Fruit fly (Drosophila melanogaster): ENCODE results near the gene CG31715.

The CG31715 gene

DNA sequence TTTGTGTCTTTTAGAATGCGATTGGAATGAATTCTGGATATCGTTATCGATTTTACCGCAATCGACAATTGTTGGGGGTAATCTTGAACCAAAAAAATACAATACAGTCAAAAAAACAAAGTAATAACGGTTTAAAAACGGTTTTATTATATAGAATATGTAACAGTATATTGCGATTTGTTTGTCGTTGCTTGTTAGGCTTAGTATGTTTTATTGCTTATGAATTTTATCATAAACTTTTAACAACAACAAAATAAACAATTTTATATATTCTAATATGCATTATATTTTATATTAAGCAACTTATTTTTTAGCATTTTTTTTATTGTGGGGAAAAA is 41.6 kb upstream of the CG31715 start, which contains the start of gene CYLD (continued):
- TF ChIP-seq psq (GFP tag; optimal IDR thresholded peaks at IDR 0.05) (no peak), cato (GFP tag; optimal IDR thresholded peaks at IDR 0.05; ENCODE audit: borderline replicate concordance) (peak; percentile 19), CG30020 (tag; optimal IDR thresholded peaks at IDR 0.05) (peak; percentile 87), MTF-1 (GFP tag; optimal IDR thresholded peaks at IDR 0.05; ENCODE audit: borderline replicate concordance) (no peak), br (optimal IDR thresholded peaks at IDR 0.05) (no peak), salm (tag; optimal IDR thresholded peaks at IDR 0.05) (peak; percentile 63), CG17912 (GFP tag; optimal IDR thresholded peaks at IDR 0.05) (no peak), crp (GFP tag; optimal IDR thresholded peaks at IDR 0.05) (no peak), dimm (GFP tag; IDR thresholded peaks at IDR 0.05) (no peak), CG7963 (GFP tag; IDR thresholded peaks at IDR 0.05; ENCODE audit: partially characterized antibody) (no peak), CG31388 (GFP tag; optimal IDR thresholded peaks at IDR 0.05) (peak; percentile 19), CG7745 (tag; optimal IDR thresholded peaks at IDR 0.05) (no peak), zen (tag; optimal IDR thresholded peaks at IDR 0.05) (peak; percentile 62), cwo (GFP tag; optimal IDR thresholded peaks at IDR 0.05) (peak; percentile 70), Ada2b (GFP tag; IDR thresholded peaks at IDR 0.05) (peak; percentile 40; the same call in 1 of the 2 replicates), nau (GFP tag; optimal IDR thresholded peaks at IDR 0.05) (no peak), CG7357 (GFP tag; IDR thresholded peaks at IDR 0.05) (0 out of 3 replicates have a peak, but pooled peaks have one; percentile 18), ap (GFP tag; IDR thresholded peaks at IDR 0.05) (no peak; the same call in 1 of the 2 replicates), CG4730 (GFP tag; IDR thresholded peaks at IDR 0.05) (no peak), CG2712 (tag; optimal IDR thresholded peaks at IDR 0.05) (peak; percentile 85), Lhr (GFP tag; optimal IDR thresholded peaks at IDR 0.05) (peak; percentile 23), mld (GFP tag; IDR thresholded peaks at IDR 0.05; ENCODE audit: partially characterized antibody) (no peak), tx (GFP tag; optimal IDR thresholded peaks at IDR 0.05) (peak; percentile 25), CG10979 (tag; optimal IDR thresholded peaks at IDR 0.05) (peak; percentile 72), disco-r (GFP tag; optimal IDR thresholded peaks at IDR 0.05) (no peak), CG3847 (GFP tag; IDR thresholded peaks at IDR 0.05) (no peak), jumu (GFP tag; optimal IDR thresholded peaks at IDR 0.05) (no peak), HmgZ (tag; optimal IDR thresholded peaks at IDR 0.05) (peak; percentile 42), ci (GFP tag; IDR thresholded peaks at IDR 0.05) (peak; percentile 83; the same call in 1 of the 3 replicates), CG15601 (tag; optimal IDR thresholded peaks at IDR 0.05) (peak; percentile 70), vnd (GFP tag; IDR thresholded peaks at IDR 0.05; ENCODE audit: partially characterized antibody) (no peak), zen2 (GFP tag; IDR thresholded peaks at IDR 0.05; ENCODE audit: partially characterized antibody) (no peak), croc (GFP tag; conservative IDR thresholded peaks at IDR 0.05) (no peak), CG11093 (GFP tag; IDR thresholded peaks at IDR 0.05) (no peak), lmd (GFP tag; IDR thresholded peaks at IDR 0.05) (no peak; the same call in 1 of the 2 replicates), gt (GFP tag; IDR thresholded peaks at IDR 0.05) (no peak), vfl (GFP tag; optimal IDR thresholded peaks at IDR 0.05) (no peak), CG8924 (tag; optimal IDR thresholded peaks at IDR 0.05) (peak; percentile 83), unc-4 (GFP tag; IDR thresholded peaks at IDR 0.05; ENCODE audit: partially characterized antibody) (no peak; the same call in 1 of the 2 replicates), crol (GFP tag; IDR thresholded peaks at IDR 0.05) (no peak), CG1529 (GFP tag; optimal IDR thresholded peaks at IDR 0.05) (peak; percentile 25), pan (optimal IDR thresholded peaks at IDR 0.05) (no peak), pan (GFP tag; optimal IDR thresholded peaks at IDR 0.05 in 1 of 2, IDR thresholded peaks at IDR 0.05 in 1 of 2) (peak in 1 of 2 experiments; percentile 77), schlank (tag; optimal IDR thresholded peaks at IDR 0.05) (no peak), Med (GFP tag) (peak; percentile 83), sisA (GFP tag; IDR thresholded peaks at IDR 0.05) (no peak), CG8281 (tag; optimal IDR thresholded peaks at IDR 0.05) (peak; percentile 14), Mes4 (GFP tag; optimal IDR thresholded peaks at IDR 0.05) (no peak), CG32532 (GFP tag; IDR thresholded peaks at IDR 0.05) (peak; percentile 84; the same call in 1 of the 2 replicates), CG8359 (GFP tag; optimal IDR thresholded peaks at IDR 0.05; ENCODE audit: borderline replicate concordance) (no peak), sr (GFP tag; IDR thresholded peaks at IDR 0.05) (no peak)
